Fruit fly (Drosophila melanogaster): ENCODE results near the gene Acsf3.

Acsf3 gene

dm6 chrX:7338538-7338937 lies 9.7 kb downstream of the Acsf3 start (continued):
- TF ChIP-seq fru (optimal IDR thresholded peaks at IDR 0.05) (no peak), CG17328 (GFP tag; IDR thresholded peaks at IDR 0.05) (peak; percentile 44; the same call in 1 of the 2 replicates), gfzf (GFP tag; optimal IDR thresholded peaks at IDR 0.05) (no peak), zfh2 (GFP tag; optimal IDR thresholded peaks at IDR 0.05) (peak; percentile 8), exex (tag; optimal IDR thresholded peaks at IDR 0.05) (peak; percentile 18), Hmr (GFP tag; optimal IDR thresholded peaks at IDR 0.05) (peak; percentile 82), fd102C (GFP tag; optimal IDR thresholded peaks at IDR 0.05) (no peak), CG12071 (GFP tag; optimal IDR thresholded peaks at IDR 0.05) (peak; percentile 72), Max (GFP tag; optimal IDR thresholded peaks at IDR 0.05) (peak; percentile 17), CG1602 (GFP tag; optimal IDR thresholded peaks at IDR 0.05) (peak; percentile 47), CG11247 (GFP tag; IDR thresholded peaks at IDR 0.05) (no peak), E2f1 (GFP tag; IDR thresholded peaks at IDR 0.05) (no peak), Hand (GFP tag; optimal IDR thresholded peaks at IDR 0.05) (peak; percentile 39), klu (GFP tag; IDR thresholded peaks at IDR 0.05) (peak; percentile 36; the same call in 1 of the 2 replicates), mam (GFP tag; optimal IDR thresholded peaks at IDR 0.05) (peak; percentile 41), CG18476 (GFP tag; optimal IDR thresholded peaks at IDR 0.05) (peak; percentile 46), ab (GFP tag; optimal IDR thresholded peaks at IDR 0.05) (no peak), al (GFP tag; IDR thresholded peaks at IDR 0.05) (0 out of 2 replicates have a peak, but pooled peaks have one; percentile 11), vvl (GFP tag; IDR thresholded peaks at IDR 0.05) (peak; percentile 72), esg (GFP tag; conservative IDR thresholded peaks at IDR 0.05) (peak; percentile 40; the same call in 1 of the 2 replicates), scrt (GFP tag; optimal IDR thresholded peaks at IDR 0.05) (peak; percentile 60), CG12744 (GFP tag; optimal IDR thresholded peaks at IDR 0.05) (peak; percentile 26), kni (GFP tag; optimal IDR thresholded peaks at IDR 0.05) (no peak), CG6791 (GFP tag; IDR thresholded peaks at IDR 0.05; ENCODE audit: partially characterized antibody) (no peak), CG3838 (GFP tag; optimal IDR thresholded peaks at IDR 0.05) (no peak), grn (GFP tag; optimal IDR thresholded peaks at IDR 0.05) (peak; percentile 47), Stat92E (GFP tag; optimal IDR thresholded peaks at IDR 0.05) (no peak), onecut (GFP tag; IDR thresholded peaks at IDR 0.05) (peak; percentile 40; the same call in 1 of the 2 replicates), CG8281 (tag; optimal IDR thresholded peaks at IDR 0.05) (peak; percentile 55), dati (GFP tag; IDR thresholded peaks at IDR 0.05) (no peak), Hsf (GFP tag; optimal IDR thresholded peaks at IDR 0.05) (peak; percentile 69), Gsc (GFP tag; IDR thresholded peaks at IDR 0.05) (no peak), slbo (GFP tag; IDR thresholded peaks at IDR 0.05) (peak; percentile 63), Asciz (GFP tag; optimal IDR thresholded peaks at IDR 0.05) (peak; percentile 55), jumu (GFP tag; optimal IDR thresholded peaks at IDR 0.05) (peak; percentile 35), CG5245 (GFP tag; optimal IDR thresholded peaks at IDR 0.05) (peak; percentile 29), TFAM (GFP tag; optimal IDR thresholded peaks at IDR 0.05) (no peak), Mad (GFP tag; optimal IDR thresholded peaks at IDR 0.05) (peak; percentile 17), Dip3 (GFP tag; optimal IDR thresholded peaks at IDR 0.05) (no peak), CG4730 (GFP tag; IDR thresholded peaks at IDR 0.05) (no peak), CG7928 (GFP tag; optimal IDR thresholded peaks at IDR 0.05) (no peak), GATAe (GFP tag; conservative IDR thresholded peaks at IDR 0.05) (no peak), Rx (GFP tag; IDR thresholded peaks at IDR 0.05) (no peak), gsb (GFP tag; IDR thresholded peaks at IDR 0.05) (no peak), ac (GFP tag; optimal IDR thresholded peaks at IDR 0.05) (no peak), hbn (GFP tag; IDR thresholded peaks at IDR 0.05; ENCODE audit: partially characterized antibody) (no peak), CG18262 (tag; optimal IDR thresholded peaks at IDR 0.05) (peak; percentile 69), lab (GFP tag; optimal IDR thresholded peaks at IDR 0.05) (peak; percentile 86), Abd-B (GFP tag; optimal IDR thresholded peaks at IDR 0.05) (peak; percentile 56), hkb (optimal IDR thresholded peaks at IDR 0.05) (no peak), hkb (GFP tag; IDR thresholded peaks at IDR 0.05) (peak; percentile 72), Chrac-16 (GFP tag; optimal IDR thresholded peaks at IDR 0.05) (peak; percentile 27)
